Worm (Caenorhabditis elegans) whole organism, early embryonic: ENCODE data around the gene F39G3.3.

Experiments
- ama-1 ChIP-seq: fragments of 150-350 bp; optimal IDR thresholded peaks from 2 replicates; lab custom pipeline; 2014
- ets-7 ChIP-seq: sonication (generic microtip); optimal IDR thresholded peaks from 2 replicates; lab custom pipeline; 2016; ENCODE audit warnings: missing genotype, missing genetic modification characterization, missing compliant biosample characterization
- flt-1 ChIP-seq: fragments of 200-800 bp; sonication (Bioruptor generic); IDR thresholded peaks from 2 replicates; pipeline ENCODE4 v1.3.6; 2022; ENCODE audit warnings: missing genetic modification characterization, missing compliant biosample characterization
- hmbx-1 ChIP-seq: sonication (generic microtip); optimal IDR thresholded peaks from 2 replicates; lab custom pipeline; 2016; ENCODE audit warnings: mild to moderate bottlenecking, missing genetic modification characterization, missing compliant biosample characterization
- pes-1 ChIP-seq: fragments of 200-800 bp; sonication (Bioruptor generic); IDR thresholded peaks from 2 replicates; pipeline ENCODE4 v1.3.6; 2022; ENCODE audit warnings: missing genetic modification reagents, missing genetic modification characterization, missing compliant biosample characterization

DNA sequence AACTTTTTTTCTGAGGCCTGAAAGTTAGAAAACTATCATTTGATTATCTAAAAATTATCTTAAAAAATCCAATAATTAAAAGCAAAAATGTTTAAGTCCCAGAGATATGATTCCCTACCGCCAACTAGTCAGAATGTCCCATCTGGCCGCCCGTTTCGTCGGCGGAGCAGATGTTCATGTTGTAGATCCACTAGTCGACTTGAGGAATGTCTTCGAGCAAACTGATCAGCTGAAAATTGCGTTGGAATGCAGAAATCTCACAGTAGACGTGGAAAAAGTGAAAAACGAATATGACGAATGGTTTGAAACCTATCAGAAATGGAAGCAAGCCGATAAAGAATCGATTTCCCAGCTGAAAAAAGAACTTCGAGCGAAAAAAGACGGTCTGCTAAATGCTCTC lies 42.5 kb upstream of the F39G3.3 start, which contains the start of gene K03B4.1:
- TF ChIP-seq ama-1 (lab: Kevin White, UChicago) = no peak
- TF ChIP-seq hmbx-1 = no peak
- no peak for TF ChIP-seq ets-7
- no peak for TF ChIP-seq flt-1 (GFP tag; lab: Robert Waterston, UW)
- no peak for TF ChIP-seq pes-1
